Fruit fly (Drosophila melanogaster) whole organism, embryonic: ENCODE measurements around the gene Rab30.

Experiments used
- Awh ChIP-seq: fragments of 200-800 bp; sonication (Bioruptor generic); IDR thresholded peaks from 2 replicates; pipeline ENCODE4, ENCODE4 v1.3.6; 2022; ENCODE audit warnings: missing biosample characterization, missing genetic modification characterization
- Blimp-1 ChIP-seq: fragments of 200-800 bp; sonication (Bioruptor generic); optimal IDR thresholded peaks from 3 replicates; lab custom pipeline; 2018; ENCODE audit warnings: missing biosample characterization, missing genetic modification characterization, mild to moderate bottlenecking, moderate library complexity, missing genetic modification reagents
- CG10565 ChIP-seq: fragments of 200-800 bp; sonication (Bioruptor generic); optimal IDR thresholded peaks from 3 replicates; lab custom pipeline; 2016; ENCODE audit warnings: missing biosample characterization, mild to moderate bottlenecking, missing genetic modification characterization
- CG12299 ChIP-seq: fragments of 200-800 bp; sonication (Bioruptor generic); optimal IDR thresholded peaks from 2 replicates; lab custom pipeline; 2018; ENCODE audit warnings: missing biosample characterization, mild to moderate bottlenecking, missing genetic modification characterization
- CG14965 ChIP-seq: fragments of 200-800 bp; sonication (Bioruptor generic); optimal IDR thresholded peaks from 2 replicates; lab custom pipeline; 2016; ENCODE audit warnings: missing biosample characterization, missing genetic modification characterization, borderline replicate concordance
- CG15073 ChIP-seq: fragments of 200-800 bp; sonication (Bioruptor generic); optimal IDR thresholded peaks from 2 replicates; lab custom pipeline; 2016; ENCODE audit warnings: missing biosample characterization, missing genetic modification characterization
- CG1647 ChIP-seq: fragments of 200-800 bp; sonication (Bioruptor generic); optimal IDR thresholded peaks from 3 replicates; lab custom pipeline; 2016; ENCODE audit warnings: missing biosample characterization, missing genetic modification characterization
- CG16779 ChIP-seq: fragments of 200-800 bp; sonication (Bioruptor generic); IDR thresholded peaks from 2 replicates; pipeline ENCODE4 v1.3.6; 2022; ENCODE audit warnings: missing biosample characterization, missing genetic modification characterization
- CG17186 ChIP-seq: fragments of 200-800 bp; sonication (Bioruptor generic); optimal IDR thresholded peaks from 3 replicates; lab custom pipeline; 2017; ENCODE audit warnings: missing biosample characterization, missing genetic modification reagents, missing genetic modification characterization
- CG17612 ChIP-seq: fragments of 200-800 bp; sonication (Bioruptor generic); IDR thresholded peaks from 2 replicates; pipeline ENCODE4 v1.3.6; 2022; ENCODE audit warnings: missing biosample characterization, missing genetic modification characterization
- CG18011 ChIP-seq: fragments of 200-800 bp; sonication (Bioruptor generic); optimal IDR thresholded peaks from 2 replicates; lab custom pipeline; 2017; ENCODE audit warnings: missing biosample characterization, missing genetic modification characterization, mild to moderate bottlenecking, moderate library complexity, missing genotype
- CG32772 ChIP-seq: fragments of 200-800 bp; sonication (Bioruptor generic); IDR thresholded peaks from 2 replicates; pipeline ENCODE4 v1.3.6; 2022; ENCODE audit warnings: missing biosample characterization, missing genetic modification characterization
- CG4328 ChIP-seq: fragments of 200-800 bp; sonication (Bioruptor generic); optimal IDR thresholded peaks from 3 replicates; lab custom pipeline; 2017; ENCODE audit warnings: missing biosample characterization, missing genetic modification reagents, missing genetic modification characterization
- CG43689 ChIP-seq: fragments of 200-800 bp; sonication (Bioruptor generic); IDR thresholded peaks from 2 replicates; pipeline ENCODE4 v1.3.6; 2022; ENCODE audit warnings: missing biosample characterization, missing genetic modification characterization
- CG4404 ChIP-seq: fragments of 200-800 bp; sonication (Bioruptor generic); IDR thresholded peaks from 2 replicates; pipeline ENCODE4 v1.3.6; 2022; ENCODE audit warnings: missing biosample characterization, missing genetic modification characterization
- CG6689 ChIP-seq: fragments of 200-800 bp; sonication (Bioruptor generic); IDR thresholded peaks from 2 replicates; pipeline ENCODE4 v1.3.6; 2022; ENCODE audit warnings: missing biosample characterization, missing genetic modification characterization
- CG7963 ChIP-seq: fragments of 200-800 bp; sonication (Bioruptor generic); IDR thresholded peaks from 3 replicates; pipeline ENCODE4 v1.3.6; 2022; ENCODE audit warnings: missing biosample characterization, missing genetic modification characterization; ENCODE audit not compliant: partially characterized antibody
- CG7987 ChIP-seq: fragments of 200-800 bp; sonication (Bioruptor generic); optimal IDR thresholded peaks from 2 replicates; lab custom pipeline; 2018; ENCODE audit warnings: missing biosample characterization, mild to moderate bottlenecking, missing genetic modification characterization, moderate library complexity
- CG9817 ChIP-seq: fragments of 200-800 bp; sonication (Bioruptor generic); optimal IDR thresholded peaks from 2 replicates; lab custom pipeline; 2018; ENCODE audit warnings: missing biosample characterization, mild to moderate bottlenecking, missing genetic modification characterization, moderate library complexity
- D19A ChIP-seq: fragments of 200-800 bp; optimal IDR thresholded peaks from 3 replicates; lab custom pipeline; 2019; ENCODE audit warnings: missing biosample characterization, mild to moderate bottlenecking, missing genetic modification characterization, moderate library complexity
- ERR ChIP-seq: fragments of 200-800 bp; sonication (Bioruptor generic); optimal IDR thresholded peaks from 2 replicates; lab custom pipeline; 2016; ENCODE audit warnings: missing biosample characterization, missing genetic modification characterization
- Eip74EF ChIP-seq, 2 experiments: fragments of 200-800 bp in 1 of 2; fragments of >200 bp in 1 of 2; sonication (Bioruptor generic) in 1 of 2; optimal IDR thresholded peaks; 2 replicates each; lab custom pipeline; 2017 to 2019; ENCODE audit warnings: missing biosample characterization in 2 of 2, missing genetic modification characterization in 2 of 2, mild to moderate bottlenecking in 1 of 2, moderate library complexity in 1 of 2
- Hey ChIP-seq: fragments of 200-800 bp; sonication (Bioruptor generic); optimal IDR thresholded peaks from 3 replicates; lab custom pipeline; 2018; ENCODE audit warnings: missing biosample characterization, mild to moderate bottlenecking, missing genetic modification characterization
- Lim3 ChIP-seq: fragments of 200-800 bp; sonication (Bioruptor generic); IDR thresholded peaks from 2 replicates; pipeline ENCODE4 v1.3.6; 2022; ENCODE audit warnings: missing biosample characterization, missing genetic modification characterization
- Lpt ChIP-seq: fragments of >200 bp; optimal IDR thresholded peaks from 2 replicates; lab custom pipeline; 2018; ENCODE audit warnings: missing biosample characterization, missing genetic modification characterization
- Mad ChIP-seq: fragments of 200-800 bp; sonication (Bioruptor generic); optimal IDR thresholded peaks from 2 replicates; lab custom pipeline; 2016; ENCODE audit warnings: missing biosample characterization, missing genetic modification characterization
- Max ChIP-seq: fragments of 200-800 bp; sonication (Bioruptor generic); optimal IDR thresholded peaks from 2 replicates; lab custom pipeline; 2016; ENCODE audit warnings: missing biosample characterization, mild to moderate bottlenecking, missing genetic modification characterization
- NK7.1 ChIP-seq: fragments of 200-800 bp; sonication (Bioruptor generic); optimal IDR thresholded peaks from 3 replicates; lab custom pipeline; 2016; ENCODE audit warnings: missing biosample characterization, missing genetic modification characterization
- Tbp ChIP-seq: fragments of >200 bp; optimal IDR thresholded peaks from 2 replicates; lab custom pipeline; 2018; ENCODE audit warnings: missing biosample characterization, missing genetic modification characterization
- Vsx1 ChIP-seq: fragments of 200-800 bp; sonication (Bioruptor generic); optimal IDR thresholded peaks from 2 replicates; lab custom pipeline; 2017; ENCODE audit warnings: missing biosample characterization, mild to moderate bottlenecking, missing genetic modification characterization, missing genetic modification reagents
- ap ChIP-seq: fragments of 200-800 bp; sonication (Bioruptor generic); IDR thresholded peaks from 2 replicates; pipeline ENCODE4 v1.3.6; 2022; ENCODE audit warnings: missing biosample characterization, missing genetic modification characterization
- bigmax ChIP-seq: fragments of 200-800 bp; sonication (Bioruptor generic); optimal IDR thresholded peaks from 2 replicates; lab custom pipeline; 2018; ENCODE audit warnings: missing biosample characterization, mild to moderate bottlenecking, missing genetic modification characterization
- bsh ChIP-seq, 2 experiments: fragments of 200-800 bp; sonication (Bioruptor generic); optimal IDR thresholded peaks; 2 replicates each; lab custom pipeline; 2017 to 2018; ENCODE audit warnings: mild to moderate bottlenecking in 2 of 2, missing biosample characterization in 2 of 2, missing genetic modification characterization in 2 of 2, moderate library complexity in 1 of 2
- cad ChIP-seq: fragments of >200 bp; optimal IDR thresholded peaks from 2 replicates; lab custom pipeline; 2017; ENCODE audit warnings: missing biosample characterization, missing genetic modification characterization
- chm ChIP-seq: fragments of 200-800 bp; sonication (Bioruptor generic); IDR thresholded peaks from 2 replicates; pipeline ENCODE4 v1.3.6; 2022; ENCODE audit warnings: missing biosample characterization, missing genetic modification characterization
- crol ChIP-seq: fragments of 200-800 bp; sonication (Bioruptor generic); IDR thresholded peaks from 2 replicates; pipeline ENCODE4 v1.3.6; 2022; ENCODE audit warnings: missing biosample characterization, missing genetic modification characterization
- da ChIP-seq: fragments of 200-800 bp; sonication (Bioruptor generic); optimal IDR thresholded peaks from 2 replicates; lab custom pipeline; 2016; ENCODE audit warnings: missing biosample characterization, missing genetic modification characterization
- dimm ChIP-seq: fragments of 200-800 bp; sonication (Bioruptor generic); IDR thresholded peaks from 2 replicates; pipeline ENCODE4 v1.3.6; 2022; ENCODE audit warnings: missing biosample characterization, missing genetic modification characterization
- fd3F ChIP-seq: fragments of 200-800 bp; sonication (Bioruptor generic); optimal IDR thresholded peaks from 2 replicates; lab custom pipeline; 2018; ENCODE audit warnings: missing biosample characterization, mild to moderate bottlenecking, missing genetic modification characterization, moderate library complexity
- fd64A ChIP-seq: fragments of 200-800 bp; sonication (Bioruptor generic); optimal IDR thresholded peaks from 3 replicates; lab custom pipeline; 2018; ENCODE audit warnings: missing biosample characterization, mild to moderate bottlenecking, missing genetic modification characterization
- gcm ChIP-seq: fragments of 200-800 bp; sonication (Bioruptor generic); optimal IDR thresholded peaks from 2 replicates; lab custom pipeline; 2019; ENCODE audit warnings: missing biosample characterization, mild to moderate bottlenecking, missing genetic modification characterization, moderate library complexity
- gem ChIP-seq: fragments of 200-800 bp; sonication (Bioruptor generic); optimal IDR thresholded peaks from 2 replicates; lab custom pipeline; 2019; ENCODE audit warnings: missing biosample characterization, mild to moderate bottlenecking, missing genetic modification characterization, moderate library complexity
- ham ChIP-seq: fragments of 200-800 bp; sonication (Bioruptor generic); IDR thresholded peaks from 2 replicates; pipeline ENCODE4 v1.3.6; 2022; ENCODE audit warnings: missing biosample characterization, missing genetic modification characterization
- hb ChIP-seq: fragments of 200-800 bp; sonication (Bioruptor generic); IDR thresholded peaks from 3 replicates; pipeline ENCODE4 v1.3.6; 2022; ENCODE audit warnings: missing biosample characterization, missing genetic modification characterization; ENCODE audit not compliant: partially characterized antibody
- nmo ChIP-seq: fragments of 200-800 bp; sonication (Bioruptor generic); optimal IDR thresholded peaks from 2 replicates; lab custom pipeline; 2018; ENCODE audit warnings: missing biosample characterization, mild to moderate bottlenecking, missing genetic modification characterization, moderate library complexity
- pb ChIP-seq: fragments of 200-800 bp; sonication (Bioruptor generic); optimal IDR thresholded peaks from 3 replicates; lab custom pipeline; 2016; ENCODE audit warnings: missing biosample characterization, missing genetic modification characterization
- seq ChIP-seq: fragments of 200-800 bp; sonication (Bioruptor generic); IDR thresholded peaks from 2 replicates; pipeline ENCODE4 v1.3.6; 2022; ENCODE audit warnings: missing biosample characterization, missing genetic modification characterization
- ssp ChIP-seq: fragments of 200-800 bp; sonication (Bioruptor generic); IDR thresholded peaks from 2 replicates; pipeline ENCODE4 v1.3.6; 2022; ENCODE audit warnings: missing biosample characterization, missing genetic modification characterization
- tgo ChIP-seq: fragments of 200-800 bp; sonication (Bioruptor generic); IDR thresholded peaks from 3 replicates; pipeline ENCODE4 v1.3.6; 2022; ENCODE audit warnings: missing biosample characterization, missing genetic modification characterization
- trh ChIP-seq: fragments of 200-800 bp; sonication (Bioruptor generic); optimal IDR thresholded peaks from 2 replicates; lab custom pipeline; 2016; ENCODE audit warnings: missing biosample characterization, missing genetic modification characterization
- wek ChIP-seq: fragments of 200-800 bp; sonication (Bioruptor generic); optimal IDR thresholded peaks from 3 replicates; lab custom pipeline; 2018; ENCODE audit warnings: missing biosample characterization, mild to moderate bottlenecking, missing genetic modification characterization, moderate library complexity
- z ChIP-seq: fragments of 200-800 bp; sonication (Bioruptor generic); IDR thresholded peaks from 3 replicates; pipeline ENCODE4 v1.3.6; 2022; ENCODE audit warnings: missing biosample characterization, missing genetic modification characterization

Gene Rab30

dm6 chr2L:7039342-7039684 is 6.9 kb upstream of the Rab30 start (continued):
- no peak for TF ChIP-seq CG4328 (GFP tag; lab: Kevin White, UChicago)
- no peak for TF ChIP-seq da
- peak; percentile 57 for TF ChIP-seq Blimp-1
- TF ChIP-seq Lim3 = 0 out of 2 replicates have a peak, but pooled peaks have one; percentile 25
- TF ChIP-seq dimm (GFP tag; lab: Robert Waterston, UW) = no peak
- no peak for TF ChIP-seq ham (GFP tag; lab: Robert Waterston, UW)
- no peak for TF ChIP-seq CG7963 (GFP tag; lab: Robert Waterston, UW)
- TF ChIP-seq wek (GFP tag; lab: Kevin White, UChicago) = peak; percentile 43
- no peak for TF ChIP-seq Max (GFP tag; lab: Kevin White, UChicago)
- TF ChIP-seq CG4404 (GFP tag; lab: Robert Waterston, UW) = no peak
- peak; percentile 71 for TF ChIP-seq tgo (GFP tag; lab: Robert Waterston, UW)
- peak; percentile 37 for TF ChIP-seq nmo (GFP tag; lab: Kevin White, UChicago)
- no peak for TF ChIP-seq bigmax (GFP tag; lab: Kevin White, UChicago)
- TF ChIP-seq chm (GFP tag; lab: Robert Waterston, UW) = no peak
- TF ChIP-seq Tbp (GFP tag; lab: Kevin White, UChicago) = no peak
- peak; percentile 12 for TF ChIP-seq gcm (GFP tag; lab: Kevin White, UChicago)
- peak; percentile 7 for TF ChIP-seq fd3F (GFP tag; lab: Kevin White, UChicago)
- TF ChIP-seq CG32772 (GFP tag; lab: Robert Waterston, UW) = peak; percentile 62
- TF ChIP-seq CG7987 (GFP tag; lab: Kevin White, UChicago) = no peak
- no peak for TF ChIP-seq crol (GFP tag; lab: Robert Waterston, UW)
- TF ChIP-seq D19A (tag; lab: Kevin White, UChicago) = peak; percentile 40
- TF ChIP-seq Hey (tag; lab: Kevin White, UChicago) = no peak
- TF ChIP-seq Awh (GFP tag; lab: Robert Waterston, UW) = 0 out of 2 replicates have a peak, but pooled peaks have one; percentile 31
- no peak for TF ChIP-seq z (GFP tag; lab: Robert Waterston, UW)
- TF ChIP-seq CG17186 (GFP tag; lab: Kevin White, UChicago) = no peak
- TF ChIP-seq ap (GFP tag; lab: Robert Waterston, UW) = no peak
- TF ChIP-seq seq (GFP tag; lab: Robert Waterston, UW) = peak; percentile 49; the same call in 1 of the 2 replicates
- TF ChIP-seq gem = peak; percentile 79
- TF ChIP-seq CG15073 (GFP tag; lab: Kevin White, UChicago) = no peak
- TF ChIP-seq ssp (GFP tag; lab: Robert Waterston, UW) = peak; percentile 41; the same call in 1 of the 2 replicates
- TF ChIP-seq hb (GFP tag; lab: Robert Waterston, UW) = no peak
- peak in 1 of 2 experiments; percentile 64 for TF ChIP-seq bsh (GFP tag; optimal IDR thresholded peaks at IDR 0.05; lab: Kevin White, UChicago)
- TF ChIP-seq cad = no peak
- TF ChIP-seq CG9817 (tag; lab: Kevin White, UChicago) = no peak
- no peak for TF ChIP-seq CG10565 (GFP tag; lab: Kevin White, UChicago)
- TF ChIP-seq CG6689 (GFP tag; lab: Robert Waterston, UW) = peak; percentile 79
- no peak for TF ChIP-seq ERR
- TF ChIP-seq trh (GFP tag; lab: Kevin White, UChicago) = no peak
- TF ChIP-seq Eip74EF (GFP tag; optimal IDR thresholded peaks at IDR 0.05; lab: Kevin White, UChicago) = no peak
- TF ChIP-seq fd64A (GFP tag; lab: Kevin White, UChicago) = no peak
- peak; percentile 41 for TF ChIP-seq Vsx1 (GFP tag; lab: Kevin White, UChicago)
- no peak for TF ChIP-seq CG16779 (GFP tag; lab: Robert Waterston, UW)
- no peak for TF ChIP-seq Lpt (GFP tag; lab: Kevin White, UChicago)
- no peak for TF ChIP-seq NK7.1
- no peak for TF ChIP-seq CG1647 (GFP tag; lab: Kevin White, UChicago)
- no peak for TF ChIP-seq pb (GFP tag; lab: Kevin White, UChicago)
- no peak for TF ChIP-seq Mad
- TF ChIP-seq CG43689 = no peak
- no peak for TF ChIP-seq CG14965
- TF ChIP-seq CG18011 = peak; percentile 29
- 0 out of 2 replicates have a peak, but pooled peaks have one; percentile 32 for TF ChIP-seq CG17612 (GFP tag; lab: Robert Waterston, UW)
- peak; percentile 42 for TF ChIP-seq CG12299 (tag; lab: Kevin White, UChicago)
